Fruit fly (Drosophila melanogaster) whole organism, embryonic: ENCODE results near the gene dgt2.

Experiments used
- Atf3 ChIP-seq: fragments of 200-800 bp; sonication (Bioruptor generic); optimal IDR thresholded peaks from 3 replicates; lab custom pipeline; 2016; ENCODE audit warnings: missing biosample characterization, missing genetic modification characterization
- CG10979 ChIP-seq: fragments of 200-800 bp; sonication (Bioruptor generic); optimal IDR thresholded peaks from 2 replicates; lab custom pipeline; 2018; ENCODE audit warnings: missing biosample characterization, mild to moderate bottlenecking, missing genetic modification characterization, moderate library complexity
- CG11504 ChIP-seq: fragments of 200-800 bp; sonication (Bioruptor generic); optimal IDR thresholded peaks from 3 replicates; lab custom pipeline; 2019; ENCODE audit warnings: missing biosample characterization, mild to moderate bottlenecking, missing genetic modification characterization, moderate library complexity
- CG12299 ChIP-seq: fragments of 200-800 bp; sonication (Bioruptor generic); optimal IDR thresholded peaks from 2 replicates; lab custom pipeline; 2018; ENCODE audit warnings: missing biosample characterization, mild to moderate bottlenecking, missing genetic modification characterization
- CG1233 ChIP-seq: fragments of 200-800 bp; sonication (Bioruptor generic); optimal IDR thresholded peaks from 4 replicates; lab custom pipeline; 2018; ENCODE audit warnings: missing biosample characterization, mild to moderate bottlenecking, missing genetic modification characterization
- CG13424 ChIP-seq: fragments of 200-800 bp; sonication (Bioruptor generic); optimal IDR thresholded peaks from 2 replicates; lab custom pipeline; 2019; ENCODE audit warnings: missing biosample characterization, mild to moderate bottlenecking, missing genetic modification characterization, moderate library complexity
- CG15601 ChIP-seq: fragments of 200-800 bp; sonication (Bioruptor generic); optimal IDR thresholded peaks from 3 replicates; lab custom pipeline; 2019; ENCODE audit warnings: missing biosample characterization, mild to moderate bottlenecking, missing genetic modification characterization, moderate library complexity
- CG1603 ChIP-seq: fragments of 200-800 bp; sonication (Bioruptor generic); optimal IDR thresholded peaks from 2 replicates; lab custom pipeline; 2019; ENCODE audit warnings: missing biosample characterization, mild to moderate bottlenecking, missing genetic modification characterization, moderate library complexity
- CG17829 ChIP-seq: fragments of 200-800 bp; optimal IDR thresholded peaks from 2 replicates; lab custom pipeline; 2019; ENCODE audit warnings: missing biosample characterization, mild to moderate bottlenecking, missing genetic modification characterization, moderate library complexity
- CG18764 ChIP-seq: fragments of 200-800 bp; sonication (Bioruptor generic); optimal IDR thresholded peaks from 3 replicates; lab custom pipeline; 2016; ENCODE audit warnings: missing biosample characterization, missing genetic modification characterization
- CG2129 ChIP-seq: fragments of 200-800 bp; sonication (Bioruptor generic); IDR thresholded peaks from 2 replicates; pipeline ENCODE4 v1.3.6; 2022; ENCODE audit warnings: missing biosample characterization, missing genetic modification characterization; ENCODE audit not compliant: partially characterized antibody
- CG2678 ChIP-seq: fragments of 200-800 bp; sonication (Bioruptor generic); optimal IDR thresholded peaks from 3 replicates; lab custom pipeline; 2019; ENCODE audit warnings: missing biosample characterization, mild to moderate bottlenecking, missing genetic modification characterization, moderate library complexity
- CG2712 ChIP-seq: fragments of 200-800 bp; optimal IDR thresholded peaks from 3 replicates; lab custom pipeline; 2019; ENCODE audit warnings: missing biosample characterization, mild to moderate bottlenecking, missing genetic modification characterization, moderate library complexity
- CG32767 ChIP-seq: fragments of 200-800 bp; sonication (Bioruptor generic); IDR thresholded peaks from 2 replicates; pipeline ENCODE4 v1.3.6; 2022; ENCODE audit warnings: missing biosample characterization, missing genetic modification characterization
- CG5180 ChIP-seq: fragments of 200-800 bp; sonication (Bioruptor generic); optimal IDR thresholded peaks from 3 replicates; lab custom pipeline; 2017; ENCODE audit warnings: missing biosample characterization, missing genetic modification characterization, mild to moderate bottlenecking, moderate library complexity, missing genetic modification reagents
- CG7745 ChIP-seq: fragments of 200-800 bp; sonication (Bioruptor generic); optimal IDR thresholded peaks from 2 replicates; lab custom pipeline; 2018; ENCODE audit warnings: missing biosample characterization, mild to moderate bottlenecking, missing genetic modification characterization, moderate library complexity
- CG7839 ChIP-seq: fragments of 200-800 bp; sonication (Bioruptor generic); optimal IDR thresholded peaks from 3 replicates; lab custom pipeline; 2018; ENCODE audit warnings: missing biosample characterization, mild to moderate bottlenecking, missing genetic modification characterization, moderate library complexity
- CG7963 ChIP-seq: fragments of 200-800 bp; sonication (Bioruptor generic); IDR thresholded peaks from 3 replicates; pipeline ENCODE4 v1.3.6; 2022; ENCODE audit warnings: missing biosample characterization, missing genetic modification characterization; ENCODE audit not compliant: partially characterized antibody
- CG8089 ChIP-seq: fragments of 200-800 bp; sonication (Bioruptor generic); optimal IDR thresholded peaks from 3 replicates; lab custom pipeline; 2016; ENCODE audit warnings: missing biosample characterization, missing genetic modification characterization
- CG9437 ChIP-seq: fragments of 200-800 bp; sonication (Bioruptor generic); optimal IDR thresholded peaks from 2 replicates; lab custom pipeline; 2018; ENCODE audit warnings: missing biosample characterization, mild to moderate bottlenecking, missing genetic modification characterization
- Camta ChIP-seq: fragments of 200-800 bp; sonication (Bioruptor generic); optimal IDR thresholded peaks from 2 replicates; lab custom pipeline; 2016; ENCODE audit warnings: missing biosample characterization, missing genetic modification characterization
- Chrac-16 ChIP-seq: fragments of 200-800 bp; sonication (Bioruptor generic); optimal IDR thresholded peaks from 3 replicates; lab custom pipeline; 2016; ENCODE audit warnings: missing biosample characterization, missing genetic modification characterization
- Deaf1 ChIP-seq: fragments of 200-800 bp; optimal IDR thresholded peaks from 3 replicates; lab custom pipeline; 2019; ENCODE audit warnings: missing biosample characterization, mild to moderate bottlenecking, missing genetic modification characterization, moderate library complexity
- Dek ChIP-seq: fragments of 200-800 bp; sonication (Bioruptor generic); optimal IDR thresholded peaks from 3 replicates; lab custom pipeline; 2019; ENCODE audit warnings: missing biosample characterization, mild to moderate bottlenecking, missing genetic modification characterization, moderate library complexity
- Dfd ChIP-seq, 2 experiments: fragments of >200 bp; optimal IDR thresholded peaks; 2 replicates each; lab custom pipeline; 2017; ENCODE audit warnings: missing biosample characterization in 2 of 2, missing genetic modification characterization in 2 of 2
- ERR ChIP-seq: fragments of 200-800 bp; sonication (Bioruptor generic); optimal IDR thresholded peaks from 2 replicates; lab custom pipeline; 2016; ENCODE audit warnings: missing biosample characterization, missing genetic modification characterization
- Eip74EF ChIP-seq, 2 experiments: fragments of 200-800 bp in 1 of 2; fragments of >200 bp in 1 of 2; sonication (Bioruptor generic) in 1 of 2; optimal IDR thresholded peaks; 2 replicates each; lab custom pipeline; 2017 to 2019; ENCODE audit warnings: missing biosample characterization in 2 of 2, missing genetic modification characterization in 2 of 2, mild to moderate bottlenecking in 1 of 2, moderate library complexity in 1 of 2
- Elba2 ChIP-seq: fragments of 200-800 bp; sonication (Bioruptor generic); optimal IDR thresholded peaks from 3 replicates; lab custom pipeline; 2016; ENCODE audit warnings: missing biosample characterization, missing genetic modification characterization
- HmgZ ChIP-seq: fragments of 200-800 bp; sonication (Bioruptor generic); optimal IDR thresholded peaks from 2 replicates; lab custom pipeline; 2018; ENCODE audit warnings: missing biosample characterization, mild to moderate bottlenecking, missing genetic modification characterization
- Hr78 ChIP-seq, 2 experiments: fragments of 200-800 bp in 1 of 2; fragments of >200 bp in 1 of 2; sonication (Bioruptor generic) in 1 of 2; optimal IDR thresholded peaks; 2 replicates each; lab custom pipeline; 2017 to 2019; ENCODE audit warnings: missing biosample characterization in 2 of 2, missing genetic modification characterization in 2 of 2, mild to moderate bottlenecking in 1 of 2, moderate library complexity in 1 of 2
- Hsf ChIP-seq: fragments of 200-800 bp; sonication (Bioruptor generic); optimal IDR thresholded peaks from 3 replicates; lab custom pipeline; 2016; ENCODE audit warnings: missing biosample characterization, missing genetic modification characterization
- Jarid2 ChIP-seq: fragments of 200-800 bp; sonication (Bioruptor generic); optimal IDR thresholded peaks from 3 replicates; lab custom pipeline; 2017; ENCODE audit warnings: mild to moderate bottlenecking, missing biosample characterization, missing genetic modification reagents, missing genetic modification characterization
- Meics ChIP-seq: fragments of 200-800 bp; sonication (Bioruptor generic); optimal IDR thresholded peaks from 2 replicates; lab custom pipeline; 2017; ENCODE audit warnings: missing biosample characterization, mild to moderate bottlenecking, missing genetic modification characterization
- Oli ChIP-seq: fragments of 200-800 bp; sonication (Bioruptor generic); optimal IDR thresholded peaks from 2 replicates; lab custom pipeline; 2018; ENCODE audit warnings: missing biosample characterization, mild to moderate bottlenecking, missing genetic modification characterization, moderate library complexity
- ac ChIP-seq: fragments of 200-800 bp; sonication (Bioruptor generic); optimal IDR thresholded peaks from 3 replicates; lab custom pipeline; 2017; ENCODE audit warnings: missing biosample characterization, mild to moderate bottlenecking, missing genetic modification characterization
- cg ChIP-seq: fragments of 200-800 bp; sonication (Bioruptor generic); optimal IDR thresholded peaks from 3 replicates; lab custom pipeline; 2019; ENCODE audit warnings: missing biosample characterization, mild to moderate bottlenecking, missing genetic modification characterization, moderate library complexity
- chif ChIP-seq, 2 experiments: fragments of 200-800 bp; sonication (Bioruptor generic); optimal IDR thresholded peaks; 3 replicates each; lab custom pipeline; 2016; ENCODE audit warnings: missing biosample characterization in 2 of 2, missing genetic modification characterization in 2 of 2
- chn ChIP-seq: fragments of 200-800 bp; sonication (Bioruptor generic); optimal IDR thresholded peaks from 2 replicates; lab custom pipeline; 2016; ENCODE audit warnings: missing biosample characterization, missing genetic modification characterization
- dpn ChIP-seq, 2 experiments: fragments of 200-800 bp; sonication (Bioruptor generic); optimal IDR thresholded peaks; 3 replicates each; lab custom pipeline; 2016; ENCODE audit warnings: missing biosample characterization in 2 of 2, missing genetic modification characterization in 2 of 2
- fd3F ChIP-seq: fragments of 200-800 bp; sonication (Bioruptor generic); optimal IDR thresholded peaks from 2 replicates; lab custom pipeline; 2018; ENCODE audit warnings: missing biosample characterization, mild to moderate bottlenecking, missing genetic modification characterization, moderate library complexity
- h ChIP-seq: fragments of >200 bp; optimal IDR thresholded peaks from 2 replicates; lab custom pipeline; 2017
- kah ChIP-seq: fragments of 200-800 bp; sonication (Bioruptor generic); optimal IDR thresholded peaks from 2 replicates; lab custom pipeline; 2018; ENCODE audit warnings: missing biosample characterization, mild to moderate bottlenecking, missing genetic modification characterization
- nmo ChIP-seq: fragments of 200-800 bp; sonication (Bioruptor generic); optimal IDR thresholded peaks from 2 replicates; lab custom pipeline; 2018; ENCODE audit warnings: missing biosample characterization, mild to moderate bottlenecking, missing genetic modification characterization, moderate library complexity
- odd ChIP-seq: fragments of 200-800 bp; sonication (Bioruptor generic); optimal IDR thresholded peaks from 2 replicates; lab custom pipeline; 2017; ENCODE audit warnings: missing biosample characterization, mild to moderate bottlenecking, missing genetic modification characterization
- phol ChIP-seq: fragments of 200-800 bp; sonication (Bioruptor generic); optimal IDR thresholded peaks from 3 replicates; lab custom pipeline; 2018; ENCODE audit warnings: missing biosample characterization, mild to moderate bottlenecking, missing genetic modification characterization, moderate library complexity
- tx ChIP-seq: fragments of 200-800 bp; sonication (Bioruptor generic); optimal IDR thresholded peaks from 2 replicates; lab custom pipeline; 2016; ENCODE audit warnings: missing biosample characterization, missing genetic modification characterization
- wdn ChIP-seq: fragments of 200-800 bp; sonication (Bioruptor generic); IDR thresholded peaks from 2 replicates; pipeline ENCODE4 v1.3.6; 2022; ENCODE audit warnings: missing biosample characterization, missing genetic modification characterization

dgt2 gene

DNA sequence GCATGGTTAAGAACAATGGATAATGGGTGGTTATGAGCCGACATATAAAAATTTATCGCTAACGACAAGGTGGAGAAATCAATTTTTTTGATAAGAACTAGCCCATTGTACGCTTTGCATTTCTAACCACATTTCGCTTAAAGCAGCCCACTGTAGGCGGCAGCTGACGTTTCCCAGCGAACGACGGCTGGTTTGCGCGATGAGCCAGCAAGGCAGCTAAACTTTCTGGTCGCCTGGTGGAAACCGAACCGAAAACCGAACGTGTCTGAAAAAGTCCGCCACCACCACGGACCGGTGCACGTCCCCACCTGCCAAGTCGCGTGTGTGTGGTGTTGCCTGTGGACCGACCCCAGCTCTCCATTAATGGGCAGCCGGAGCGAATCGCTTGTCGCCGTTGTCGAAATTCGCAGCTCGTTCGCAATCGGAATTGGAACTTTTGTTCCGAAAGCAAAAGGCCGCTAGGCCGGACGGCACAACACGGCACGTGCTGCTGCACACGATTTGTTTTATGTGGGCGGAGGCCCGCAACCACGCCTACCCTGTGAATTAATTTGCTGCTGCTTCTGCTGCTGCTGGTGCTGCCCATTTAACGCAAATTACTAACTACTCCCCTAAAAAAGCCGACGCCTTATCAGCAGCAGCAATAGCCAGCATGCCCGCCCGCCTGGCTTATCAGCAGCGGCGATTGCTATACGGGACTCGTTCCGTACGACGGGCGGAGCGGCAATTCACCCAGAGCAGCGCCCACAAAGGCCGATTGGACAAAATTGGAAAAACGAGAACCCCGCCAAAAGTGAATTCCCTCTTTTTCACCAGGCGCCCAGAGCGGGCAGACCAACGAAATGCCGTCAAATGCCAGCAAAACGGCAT lies 13.4 kb downstream of the dgt2 start (continued):
- peak; percentile 31 for TF ChIP-seq Meics (GFP tag; lab: Kevin White, UChicago)
- peak; percentile 63 for TF ChIP-seq CG2712
- TF ChIP-seq chn, result peak; percentile 74
- TF ChIP-seq CG17829 (tag; lab: Kevin White, UChicago), result peak; percentile 19
- TF ChIP-seq odd (GFP tag; lab: Kevin White, UChicago), result peak; percentile 52
- TF ChIP-seq Dek, result peak; percentile 43
- TF ChIP-seq tx (GFP tag; lab: Kevin White, UChicago), result no peak
- TF ChIP-seq CG11504, result peak; percentile 33
- peak; percentile 50 for TF ChIP-seq CG7839
- TF ChIP-seq CG2129 (GFP tag; lab: Robert Waterston, UW), result no peak
- peak; percentile 49 for TF ChIP-seq CG2678
- TF ChIP-seq nmo (GFP tag; lab: Kevin White, UChicago), result peak; percentile 36
- TF ChIP-seq CG12299 (tag; lab: Kevin White, UChicago), result peak; percentile 27
- TF ChIP-seq phol (tag; lab: Kevin White, UChicago), result peak; percentile 19
- no peak for TF ChIP-seq CG15601 (tag; lab: Kevin White, UChicago)
- peak; percentile 38 to 41 for TF ChIP-seq dpn (GFP tag; optimal IDR thresholded peaks at IDR 0.05; lab: Kevin White, UChicago)
- peak; percentile 27 for TF ChIP-seq CG1233 (GFP tag; lab: Kevin White, UChicago)
- no peak for TF ChIP-seq wdn
- no peak for TF ChIP-seq Camta (GFP tag; lab: Kevin White, UChicago)
- no peak for TF ChIP-seq CG32767
- peak in 1 of 2 experiments; percentile 23 for TF ChIP-seq chif (GFP tag; optimal IDR thresholded peaks at IDR 0.05; lab: Kevin White, UChicago)
- no peak for TF ChIP-seq CG7963 (GFP tag; lab: Robert Waterston, UW)
- TF ChIP-seq fd3F, result peak; percentile 30
- TF ChIP-seq Eip74EF (GFP tag; optimal IDR thresholded peaks at IDR 0.05; lab: Kevin White, UChicago), result peak in 1 of 2 experiments; percentile 78
- peak; percentile 96 for TF ChIP-seq CG7745 (tag; lab: Kevin White, UChicago)
- TF ChIP-seq kah, result peak; percentile 82
- peak; percentile 91 for TF ChIP-seq CG5180 (GFP tag; lab: Kevin White, UChicago)
- peak; percentile 11 for TF ChIP-seq Hsf (GFP tag; lab: Kevin White, UChicago)
- TF ChIP-seq Chrac-16, result peak; percentile 16
- peak; percentile 94 for TF ChIP-seq Deaf1 (tag; lab: Kevin White, UChicago)
- peak; percentile 21 for TF ChIP-seq CG10979 (tag; lab: Kevin White, UChicago)
- peak; percentile 37 for TF ChIP-seq ERR (GFP tag; lab: Kevin White, UChicago)
- peak; percentile 8 for TF ChIP-seq CG8089 (GFP tag; lab: Kevin White, UChicago)
- TF ChIP-seq cg (GFP tag; lab: Kevin White, UChicago), result no peak
- TF ChIP-seq ac (GFP tag; lab: Kevin White, UChicago), result peak; percentile 67
- TF ChIP-seq CG18764 (GFP tag; lab: Kevin White, UChicago), result peak; percentile 41
- TF ChIP-seq CG1603, result peak; percentile 39
- no peak for TF ChIP-seq Dfd (GFP tag; optimal IDR thresholded peaks at IDR 0.05; lab: Kevin White, UChicago)
- peak; percentile 60 for TF ChIP-seq CG13424 (tag; lab: Kevin White, UChicago)
- TF ChIP-seq Atf3, result no peak
- no peak for TF ChIP-seq HmgZ (tag; lab: Kevin White, UChicago)
- peak; percentile 38 for TF ChIP-seq Oli
- peak in 1 of 2 experiments; percentile 91 for TF ChIP-seq Hr78 (GFP tag; optimal IDR thresholded peaks at IDR 0.05; lab: Kevin White, UChicago)
- TF ChIP-seq CG9437 (GFP tag; lab: Kevin White, UChicago), result peak; percentile 32
- TF ChIP-seq h (lab: Kevin White, UChicago), result peak; percentile 28
- TF ChIP-seq Jarid2, result no peak
- TF ChIP-seq Elba2 (GFP tag; lab: Kevin White, UChicago), result peak; percentile 16
